Worm (Caenorhabditis elegans) whole organism, L1 larva: Measurements from ENCODE around the gene tre-2.

ENCODE experiments used
- ama-1 ChIP-seq: fragments of 150-350 bp; optimal IDR thresholded peaks from 2 replicates; lab custom pipeline; 2014
- ces-1 ChIP-seq: fragments of 150-350 bp; optimal IDR thresholded peaks from 2 replicates; lab custom pipeline; 2014; ENCODE audit warnings: missing biosample characterization, missing genetic modification reagents, missing genetic modification characterization
- egl-27 ChIP-seq, 2 experiments: fragments of 150-350 bp in 1 of 2; sonication (generic microtip); optimal IDR thresholded peaks; 3 replicates each; lab custom pipeline; 2017 to 2018; ENCODE audit warnings: missing biosample characterization in 2 of 2, missing genetic modification characterization in 2 of 2, missing genetic modification reagents in 2 of 2
- fkh-8 ChIP-seq: sonication (generic microtip); optimal IDR thresholded peaks from 2 replicates; lab custom pipeline; 2016; ENCODE audit warnings: mild to moderate bottlenecking, missing genetic modification characterization, missing compliant biosample characterization
- lin-39 ChIP-seq: fragments of 150-350 bp; optimal IDR thresholded peaks from 2 replicates; lab custom pipeline; 2014; ENCODE audit warnings: missing biosample characterization, missing genetic modification reagents, missing genetic modification characterization
- lir-3 ChIP-seq: sonication (generic microtip); optimal IDR thresholded peaks from 2 replicates; lab custom pipeline; 2016; ENCODE audit warnings: mild to moderate bottlenecking, missing genetic modification characterization, moderate library complexity, missing compliant biosample characterization; ENCODE audit not compliant: poor library complexity
- nhr-11 ChIP-seq: fragments of 150-350 bp; optimal IDR thresholded peaks from 2 replicates; lab custom pipeline; 2014; ENCODE audit warnings: missing biosample characterization, missing genetic modification characterization
- nhr-237 ChIP-seq: fragments of 150-350 bp; optimal IDR thresholded peaks from 2 replicates; lab custom pipeline; 2014; ENCODE audit warnings: missing biosample characterization, missing genetic modification characterization
- nhr-77 ChIP-seq: fragments of 150-350 bp; optimal IDR thresholded peaks from 2 replicates; lab custom pipeline; 2014; ENCODE audit warnings: missing biosample characterization, missing genetic modification characterization
- pqm-1 ChIP-seq: sonication (generic microtip); optimal IDR thresholded peaks from 3 replicates; lab custom pipeline; 2017; ENCODE audit warnings: missing biosample characterization, missing genetic modification characterization
- snpc-4 ChIP-seq: fragments of 150-350 bp; optimal IDR thresholded peaks from 2 replicates; lab custom pipeline; 2014; ENCODE audit warnings: missing biosample characterization, missing genetic modification characterization
- unc-62 ChIP-seq: fragments of 150-350 bp; optimal IDR thresholded peaks from 2 replicates; lab custom pipeline; 2014; ENCODE audit warnings: missing biosample characterization, missing genetic modification reagents, missing genetic modification characterization
- vab-15 ChIP-seq: sonication (generic microtip); optimal IDR thresholded peaks from 2 replicates; lab custom pipeline; 2017; ENCODE audit warnings: missing genotype, mild to moderate bottlenecking, missing genetic modification characterization, missing compliant biosample characterization
- ztf-4 ChIP-seq: fragments of 150-350 bp; optimal IDR thresholded peaks from 2 replicates; lab custom pipeline; 2014; ENCODE audit warnings: missing biosample characterization, missing genetic modification characterization

DNA sequence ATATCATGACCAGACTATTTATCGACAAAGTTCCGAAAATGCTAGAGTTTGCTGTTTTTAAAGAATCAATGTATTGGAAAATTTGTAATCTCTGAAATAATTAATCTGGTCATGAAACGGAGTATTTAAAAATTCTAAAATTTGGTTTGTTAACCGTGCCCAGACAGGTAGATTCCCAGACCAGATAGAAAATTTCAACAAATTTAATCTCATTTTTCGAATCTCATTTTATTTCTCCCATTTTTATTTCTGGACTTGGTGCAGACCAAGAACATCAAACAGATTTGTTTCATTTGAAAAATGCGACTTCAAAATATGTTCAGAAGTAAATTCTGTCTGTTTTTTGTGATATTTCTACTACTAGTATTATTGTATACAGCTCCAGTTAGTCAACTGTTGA, 39.8 kb upstream of the tre-2 start, which contains the start of gene T22D1.1:
- TF ChIP-seq nhr-77 (tag; lab: Kevin White, UChicago) (no peak), egl-27 (tag; optimal IDR thresholded peaks at IDR 0.05; lab: Kevin White, UChicago) (no peak), unc-62 (GFP tag; lab: Kevin White, UChicago) (no peak), ces-1 (GFP tag; lab: Kevin White, UChicago) (no peak), ztf-4 (no peak), nhr-11 (tag; lab: Kevin White, UChicago) (no peak), nhr-237 (tag; lab: Kevin White, UChicago) (no peak), pqm-1 (tag; lab: Kevin White, UChicago) (no peak), snpc-4 (tag; lab: Kevin White, UChicago) (no peak), lir-3 (tag; lab: Kevin White, UChicago) (no peak), lin-39 (tag; lab: Kevin White, UChicago) (no peak), fkh-8 (tag; lab: Kevin White, UChicago) (no peak), ama-1 (lab: Kevin White, UChicago) (no peak), vab-15 (tag; lab: Kevin White, UChicago) (no peak)
